Worm (Caenorhabditis elegans): ENCODE data around the gene pygl-1.
"Not testable (repeated sequence)": the region's sequence is repeated elsewhere in the genome, so short reads cannot be mapped to it uniquely, and the experiment has no call there.

pygl-1 gene

ce11 chrV:3588223-3588622, 9.4 kb downstream of the pygl-1 start:
- no peak for TF ChIP-seq tbx-8 (GFP tag; optimal IDR thresholded peaks at IDR 0.05)
- TF ChIP-seq lsy-2 (tag; optimal IDR thresholded peaks at IDR 0.05): no peak
- TF ChIP-seq lin-13 (tag; optimal IDR thresholded peaks at IDR 0.05): no peak
- TF ChIP-seq mep-1 (tag; optimal IDR thresholded peaks at IDR 0.05): no peak
- TF ChIP-seq M03D4.4 (tag; optimal IDR thresholded peaks at IDR 0.05): no peak
- no peak for TF ChIP-seq bed-3 (GFP tag; optimal IDR thresholded peaks at IDR 0.05)
- no peak for TF ChIP-seq nhr-12 (tag; optimal IDR thresholded peaks at IDR 0.05)
- no peak for TF ChIP-seq cnd-1 (tag; optimal IDR thresholded peaks at IDR 0.05)
- no peak for TF ChIP-seq unc-120 (tag; optimal IDR thresholded peaks at IDR 0.05; ENCODE audit: poor library complexity, severe bottlenecking)
- no peak for TF ChIP-seq lin-32 (GFP tag; optimal IDR thresholded peaks at IDR 0.05)
- TF ChIP-seq mls-2 (tag; optimal IDR thresholded peaks at IDR 0.05): no peak
- TF ChIP-seq blmp-1 (tag; optimal IDR thresholded peaks at IDR 0.05): no peak
- TF ChIP-seq ceh-83 (GFP tag; optimal IDR thresholded peaks at IDR 0.05): no peak

ce11 chrV:3592099-3592498, 13.3 kb downstream of the pygl-1 start, which contains the start of gene T22F3.12:
T22F3.12 (minus strand) TSS chrV:3592199.
- no peak for TF ChIP-seq unc-39 (tag; optimal IDR thresholded peaks at IDR 0.05)
- TF ChIP-seq lin-32 (GFP tag; optimal IDR thresholded peaks at IDR 0.05): no peak
- no peak for TF ChIP-seq sem-2 (GFP tag; optimal IDR thresholded peaks at IDR 0.05)

- TF ChIP-seq snpc-4 (tag; optimal IDR thresholded peaks at IDR 0.05) (no peak), ceh-83 (GFP tag; optimal IDR thresholded peaks at IDR 0.05) (no peak), elt-1 (tag; optimal IDR thresholded peaks at IDR 0.05; ENCODE audit: borderline replicate concordance, insufficient read depth) (no peak), pha-4 (tag; optimal IDR thresholded peaks at IDR 0.05) (no peak), ztf-11 (tag; optimal IDR thresholded peaks at IDR 0.05) (no peak), cnd-1 (tag; optimal IDR thresholded peaks at IDR 0.05) (no peak), nhr-28 (tag; optimal IDR thresholded peaks at IDR 0.05) (no peak), blmp-1 (tag; optimal IDR thresholded peaks at IDR 0.05) (no peak), unc-62 (GFP tag; optimal IDR thresholded peaks at IDR 0.05) (no peak), mep-1 (tag; optimal IDR thresholded peaks at IDR 0.05) (no peak), flh-1 (GFP tag; optimal IDR thresholded peaks at IDR 0.05) (no peak), nhr-2 (tag; optimal IDR thresholded peaks at IDR 0.05) (no peak), nhr-12 (tag; optimal IDR thresholded peaks at IDR 0.05) (no peak), hlh-1 (tag; optimal IDR thresholded peaks at IDR 0.05) (no peak), ceh-39 (tag; optimal IDR thresholded peaks at IDR 0.05) (no peak), unc-39 (tag; optimal IDR thresholded peaks at IDR 0.05) (no peak), sem-2 (GFP tag; optimal IDR thresholded peaks at IDR 0.05) (no peak)
Measured at ce11 chrV:3594936-3595335, 16.1 kb downstream of the pygl-1 start, which contains the start of gene srh-213. srh-213 (minus strand) TSS chrV:3595036.

- not testable (repeated sequence) for TF ChIP-seq sem-2 (GFP tag; optimal IDR thresholded peaks at IDR 0.05); blmp-1 (tag; optimal IDR thresholded peaks at IDR 0.05); zip-8 (tag; optimal IDR thresholded peaks at IDR 0.05)
Measured at ce11 chrV:3597052-3597451, 18.2 kb downstream of the pygl-1 start, which contains the start of gene srh-212. srh-212 (minus strand) TSS chrV:3597152.

- TF ChIP-seq sptf-1 (tag; optimal IDR thresholded peaks at IDR 0.05): no peak
- TF ChIP-seq bed-3 (GFP tag; optimal IDR thresholded peaks at IDR 0.05): no peak
- no peak for TF ChIP-seq nhr-237 (tag; optimal IDR thresholded peaks at IDR 0.05)
- no peak for TF ChIP-seq unc-62 (GFP tag; optimal IDR thresholded peaks at IDR 0.05)
- no peak for TF ChIP-seq pha-4 (tag; optimal IDR thresholded peaks at IDR 0.05)
- TF ChIP-seq nhr-76 (tag; optimal IDR thresholded peaks at IDR 0.05): no peak
- no peak for TF ChIP-seq unc-120 (tag; optimal IDR thresholded peaks at IDR 0.05; ENCODE audit: poor library complexity, severe bottlenecking)
- no peak for TF ChIP-seq elt-1 (tag; optimal IDR thresholded peaks at IDR 0.05; ENCODE audit: borderline replicate concordance, insufficient read depth)
- TF ChIP-seq ztf-11 (tag; optimal IDR thresholded peaks at IDR 0.05): no peak
- TF ChIP-seq blmp-1 (tag; optimal IDR thresholded peaks at IDR 0.05): no peak
- no peak for TF ChIP-seq unc-39 (tag; optimal IDR thresholded peaks at IDR 0.05)
- no peak for TF ChIP-seq nhr-12 (tag; optimal IDR thresholded peaks at IDR 0.05)
- TF ChIP-seq ceh-83 (GFP tag; optimal IDR thresholded peaks at IDR 0.05): no peak
- no peak for TF ChIP-seq zip-8 (tag; optimal IDR thresholded peaks at IDR 0.05)
- TF ChIP-seq M03D4.4 (tag; optimal IDR thresholded peaks at IDR 0.05): no peak
- no peak for TF ChIP-seq lin-13 (tag; optimal IDR thresholded peaks at IDR 0.05)
- no peak for TF ChIP-seq drap-1 (GFP tag; optimal IDR thresholded peaks at IDR 0.05)
- no peak for TF ChIP-seq flh-1 (GFP tag; optimal IDR thresholded peaks at IDR 0.05)
- TF ChIP-seq nhr-2 (tag; optimal IDR thresholded peaks at IDR 0.05): no peak
Measured at ce11 chrV:3600570-3600969, 21.7 kb downstream of the pygl-1 start, which contains the start of gene T22F3.7. T22F3.7 (minus strand) TSS chrV:3600670.
